Fruit fly (Drosophila melanogaster) whole organism, embryonic: ENCODE measurements around the gene COX7AL2.

Source experiments
- Abd-B ChIP-seq: fragments of 200-800 bp; sonication (Bioruptor generic); optimal IDR thresholded peaks from 2 replicates; lab custom pipeline; 2018; ENCODE audit warnings: missing biosample characterization, mild to moderate bottlenecking, missing genetic modification characterization, moderate library complexity
- CG11093 ChIP-seq: fragments of 200-800 bp; sonication (Bioruptor generic); IDR thresholded peaks from 3 replicates; pipeline ENCODE4 v1.3.6; 2022; ENCODE audit warnings: missing biosample characterization, missing genetic modification characterization
- CG14667 ChIP-seq: fragments of 200-800 bp; sonication (Bioruptor generic); IDR thresholded peaks from 2 replicates; pipeline ENCODE4 v1.3.6; 2022; ENCODE audit warnings: missing biosample characterization, missing genetic modification characterization
- CG14710 ChIP-seq: fragments of 200-800 bp; sonication (Bioruptor generic); optimal IDR thresholded peaks from 3 replicates; lab custom pipeline; 2019; ENCODE audit warnings: missing biosample characterization, mild to moderate bottlenecking, missing genetic modification characterization, moderate library complexity
- CG15696 ChIP-seq: fragments of 200-800 bp; sonication (Bioruptor generic); optimal IDR thresholded peaks from 2 replicates; lab custom pipeline; 2019; ENCODE audit warnings: missing biosample characterization, mild to moderate bottlenecking, missing genetic modification characterization, moderate library complexity
- CG16863 ChIP-seq: fragments of 200-800 bp; sonication (Bioruptor generic); optimal IDR thresholded peaks from 3 replicates; lab custom pipeline; 2016; ENCODE audit warnings: missing biosample characterization, missing genetic modification characterization
- CG1792 ChIP-seq: fragments of 200-800 bp; sonication (Bioruptor generic); optimal IDR thresholded peaks from 2 replicates; lab custom pipeline; 2016; ENCODE audit warnings: missing biosample characterization, missing genetic modification characterization
- CG18262 ChIP-seq: fragments of 200-800 bp; optimal IDR thresholded peaks from 3 replicates; lab custom pipeline; 2019; ENCODE audit warnings: missing biosample characterization, mild to moderate bottlenecking, missing genetic modification characterization, moderate library complexity
- CG18476 ChIP-seq: fragments of 200-800 bp; sonication (Bioruptor generic); optimal IDR thresholded peaks from 2 replicates; lab custom pipeline; 2016; ENCODE audit warnings: missing biosample characterization, mild to moderate bottlenecking, missing genetic modification characterization
- CG2199 ChIP-seq: fragments of 200-800 bp; sonication (Bioruptor generic); IDR thresholded peaks from 3 replicates; pipeline ENCODE4 v1.3.6; 2022; ENCODE audit warnings: missing biosample characterization, missing genetic modification characterization
- CG31441 ChIP-seq: fragments of 200-800 bp; sonication (Bioruptor generic); IDR thresholded peaks from 2 replicates; pipeline ENCODE4 v1.3.6; 2022; ENCODE audit warnings: missing biosample characterization, missing genetic modification characterization
- CG3847 ChIP-seq: fragments of 200-800 bp; sonication (Bioruptor generic); IDR thresholded peaks from 2 replicates; pipeline ENCODE4 v1.3.6; 2022; ENCODE audit warnings: missing biosample characterization, missing genetic modification characterization
- CG4360 ChIP-seq: fragments of 200-800 bp; sonication (Bioruptor generic); IDR thresholded peaks from 2 replicates; pipeline ENCODE4 v1.3.6; 2022; ENCODE audit warnings: missing biosample characterization, missing genetic modification characterization
- CG4617 ChIP-seq: fragments of 200-800 bp; sonication (Bioruptor generic); optimal IDR thresholded peaks from 3 replicates; lab custom pipeline; 2016; ENCODE audit warnings: missing biosample characterization, missing genetic modification characterization, borderline replicate concordance
- CG7928 ChIP-seq: fragments of 200-800 bp; sonication (Bioruptor generic); optimal IDR thresholded peaks from 2 replicates; lab custom pipeline; 2017; ENCODE audit warnings: missing biosample characterization, mild to moderate bottlenecking, missing genetic modification characterization
- CG8944 ChIP-seq: fragments of 200-800 bp; sonication (Bioruptor generic); optimal IDR thresholded peaks from 3 replicates; lab custom pipeline; 2016; ENCODE audit warnings: missing biosample characterization, missing genetic modification characterization
- CG9215 ChIP-seq: fragments of 200-800 bp; sonication (Bioruptor generic); IDR thresholded peaks from 2 replicates; pipeline ENCODE4 v1.3.6; 2022; ENCODE audit warnings: missing biosample characterization, missing genetic modification characterization
- CG9932 ChIP-seq: fragments of 200-800 bp; sonication (Bioruptor generic); IDR thresholded peaks from 2 replicates; pipeline ENCODE4 v1.3.6; 2022; ENCODE audit warnings: missing biosample characterization, missing genetic modification characterization
- Deaf1 ChIP-seq: fragments of 200-800 bp; optimal IDR thresholded peaks from 3 replicates; lab custom pipeline; 2019; ENCODE audit warnings: missing biosample characterization, mild to moderate bottlenecking, missing genetic modification characterization, moderate library complexity
- Dfd ChIP-seq, 2 experiments: fragments of >200 bp; optimal IDR thresholded peaks; 2 replicates each; lab custom pipeline; 2017; ENCODE audit warnings: missing biosample characterization in 2 of 2, missing genetic modification characterization in 2 of 2
- Doc2 ChIP-seq: fragments of 200-800 bp; sonication (Bioruptor generic); IDR thresholded peaks from 2 replicates; pipeline ENCODE4 v1.3.6; 2022; ENCODE audit warnings: missing biosample characterization, missing genetic modification characterization
- Fer2 ChIP-seq: fragments of 200-800 bp; sonication (Bioruptor generic); optimal IDR thresholded peaks from 2 replicates; lab custom pipeline; 2018; ENCODE audit warnings: missing biosample characterization, mild to moderate bottlenecking, missing genetic modification characterization, moderate library complexity
- HLH3B ChIP-seq: fragments of 200-800 bp; sonication (Bioruptor generic); IDR thresholded peaks from 2 replicates; pipeline ENCODE4 v1.3.6; 2022; ENCODE audit warnings: missing biosample characterization, missing genetic modification characterization
- HLHmδ ChIP-seq: fragments of 200-800 bp; sonication (Bioruptor generic); optimal IDR thresholded peaks from 2 replicates; lab custom pipeline; 2018; ENCODE audit warnings: missing biosample characterization, mild to moderate bottlenecking, missing genetic modification characterization, moderate library complexity
- Mrtf ChIP-seq: fragments of 200-800 bp; sonication (Bioruptor generic); IDR thresholded peaks from 3 replicates; pipeline ENCODE4 v1.3.6; 2022; ENCODE audit warnings: missing biosample characterization, missing genetic modification characterization
- Side ChIP-seq: fragments of 200-800 bp; sonication (Bioruptor generic); optimal IDR thresholded peaks from 2 replicates; lab custom pipeline; 2016; ENCODE audit warnings: missing biosample characterization, missing genetic modification characterization
- Sox100B ChIP-seq: fragments of 200-800 bp; sonication (Bioruptor generic); optimal IDR thresholded peaks from 3 replicates; lab custom pipeline; 2018; ENCODE audit warnings: missing biosample characterization, mild to moderate bottlenecking, missing genetic modification characterization
- Stat92E ChIP-seq, 3 experiments: fragments of >200 bp in 2 of 3; fragments of 200-800 bp in 1 of 3; sonication (Bioruptor generic) in 1 of 3; optimal IDR thresholded peaks; 2 replicates each; lab custom pipeline; 2017 to 2019; ENCODE audit warnings: missing biosample characterization in 3 of 3, missing genetic modification characterization in 3 of 3, mild to moderate bottlenecking in 1 of 3, moderate library complexity in 1 of 3
- Usf ChIP-seq: fragments of 200-800 bp; sonication (Bioruptor generic); optimal IDR thresholded peaks from 2 replicates; lab custom pipeline; 2017; ENCODE audit warnings: missing genotype, missing biosample characterization, missing genetic modification characterization
- aop ChIP-seq: fragments of 200-800 bp; sonication (Bioruptor generic); IDR thresholded peaks from 2 replicates; pipeline ENCODE4 v1.3.6; 2022; ENCODE audit warnings: missing biosample characterization, missing genetic modification characterization
- ara ChIP-seq: fragments of 200-800 bp; sonication (Bioruptor generic); IDR thresholded peaks from 2 replicates; pipeline ENCODE4 v1.3.6; 2022; ENCODE audit warnings: missing biosample characterization, missing genetic modification characterization
- bab2 ChIP-seq: fragments of 200-800 bp; sonication (Bioruptor generic); optimal IDR thresholded peaks from 2 replicates; lab custom pipeline; 2016; ENCODE audit warnings: missing biosample characterization, missing genetic modification characterization
- cad ChIP-seq: fragments of >200 bp; optimal IDR thresholded peaks from 2 replicates; lab custom pipeline; 2017; ENCODE audit warnings: missing biosample characterization, missing genetic modification characterization
- danr ChIP-seq: fragments of 200-800 bp; sonication (Bioruptor generic); IDR thresholded peaks from 2 replicates; pipeline ENCODE4 v1.3.6; 2022; ENCODE audit warnings: missing biosample characterization, missing genetic modification characterization
- en ChIP-seq: fragments of 200-800 bp; sonication (Bioruptor generic); optimal IDR thresholded peaks from 2 replicates; lab custom pipeline; 2016; ENCODE audit warnings: missing biosample characterization, missing genetic modification characterization
- ewg ChIP-seq: fragments of 200-800 bp; sonication (Bioruptor generic); optimal IDR thresholded peaks from 3 replicates; lab custom pipeline; 2017; ENCODE audit warnings: mild to moderate bottlenecking, missing biosample characterization, missing genetic modification reagents, missing genetic modification characterization
- gcm ChIP-seq: fragments of 200-800 bp; sonication (Bioruptor generic); optimal IDR thresholded peaks from 2 replicates; lab custom pipeline; 2019; ENCODE audit warnings: missing biosample characterization, mild to moderate bottlenecking, missing genetic modification characterization, moderate library complexity
- gfzf ChIP-seq: fragments of 200-800 bp; sonication (Bioruptor generic); optimal IDR thresholded peaks from 2 replicates; lab custom pipeline; 2016; ENCODE audit warnings: missing biosample characterization, mild to moderate bottlenecking, missing genetic modification characterization, moderate library complexity
- mam ChIP-seq: fragments of 200-800 bp; sonication (Bioruptor generic); optimal IDR thresholded peaks from 3 replicates; lab custom pipeline; 2016; ENCODE audit warnings: missing biosample characterization, missing genetic modification characterization
- pan ChIP-seq, 4 experiments: fragments of >200 bp in 3 of 4; fragments of 200-800 bp in 1 of 4; sonication (Bioruptor generic) in 1 of 4; optimal IDR thresholded peaks in 3 of 4; IDR thresholded peaks in 1 of 4; 2 replicates each; pipeline versions ENCODE4 v1.3.6 to Lab custom; 2017 to 2022; ENCODE audit warnings: missing biosample characterization in 2 of 4, missing genetic modification characterization in 2 of 4, mixed read lengths in 1 of 4
- pros ChIP-seq: fragments of 200-800 bp; sonication (Bioruptor generic); optimal IDR thresholded peaks from 3 replicates; lab custom pipeline; 2019; ENCODE audit warnings: missing biosample characterization, mild to moderate bottlenecking, missing genetic modification characterization, moderate library complexity
- sna ChIP-seq: fragments of 200-800 bp; sonication (Bioruptor generic); IDR thresholded peaks from 2 replicates; pipeline ENCODE4 v1.3.6; 2022; ENCODE audit warnings: missing biosample characterization, missing genetic modification characterization; ENCODE audit not compliant: partially characterized antibody
- stwl ChIP-seq: fragments of 200-800 bp; sonication (Bioruptor generic); optimal IDR thresholded peaks from 3 replicates; lab custom pipeline; 2018; ENCODE audit warnings: missing biosample characterization, mild to moderate bottlenecking, missing genetic modification characterization, moderate library complexity
- toy ChIP-seq: fragments of 200-800 bp; sonication (Bioruptor generic); IDR thresholded peaks from 2 replicates; pipeline ENCODE4 v1.3.6; 2022; ENCODE audit warnings: missing biosample characterization, missing genetic modification characterization
- trh ChIP-seq: fragments of 200-800 bp; sonication (Bioruptor generic); optimal IDR thresholded peaks from 2 replicates; lab custom pipeline; 2016; ENCODE audit warnings: missing biosample characterization, missing genetic modification characterization
- vvl ChIP-seq: fragments of 200-800 bp; sonication (Bioruptor generic); IDR thresholded peaks from 2 replicates; pipeline ENCODE4 v1.3.6; 2022; ENCODE audit warnings: missing biosample characterization, missing genetic modification characterization

COX7AL2 gene

DNA sequence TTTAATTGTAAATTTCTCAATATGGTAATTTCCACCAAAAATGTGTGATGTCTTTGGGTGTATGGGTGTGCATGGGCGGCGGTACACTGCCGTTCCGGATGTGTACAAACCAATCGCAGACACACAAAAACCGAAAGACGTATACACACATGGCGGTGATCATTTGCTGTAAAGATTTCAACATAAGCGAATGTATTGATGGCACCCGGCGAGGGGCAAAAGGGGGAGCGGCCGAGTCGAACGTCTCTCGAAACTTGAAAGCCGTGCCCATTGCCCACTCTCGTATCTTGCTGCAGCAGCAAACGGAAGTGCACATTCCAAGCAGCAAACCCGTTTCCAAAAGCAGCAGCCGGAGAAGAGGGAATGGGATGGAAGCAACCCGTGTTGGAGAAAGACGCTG is 35.4 kb downstream of the COX7AL2 start (continued):
- TF ChIP-seq CG14667 (GFP tag; lab: Robert Waterston, UW) (no peak), stwl (no peak), sna (GFP tag; lab: Robert Waterston, UW) (0 out of 2 replicates have a peak, but pooled peaks have one; percentile 28), pros (peak; percentile 51), Fer2 (tag; lab: Kevin White, UChicago) (no peak), CG2199 (GFP tag; lab: Robert Waterston, UW) (peak; percentile 59; the same call in 2 of the 3 replicates), Deaf1 (tag; lab: Kevin White, UChicago) (peak; percentile 17)

DNA sequence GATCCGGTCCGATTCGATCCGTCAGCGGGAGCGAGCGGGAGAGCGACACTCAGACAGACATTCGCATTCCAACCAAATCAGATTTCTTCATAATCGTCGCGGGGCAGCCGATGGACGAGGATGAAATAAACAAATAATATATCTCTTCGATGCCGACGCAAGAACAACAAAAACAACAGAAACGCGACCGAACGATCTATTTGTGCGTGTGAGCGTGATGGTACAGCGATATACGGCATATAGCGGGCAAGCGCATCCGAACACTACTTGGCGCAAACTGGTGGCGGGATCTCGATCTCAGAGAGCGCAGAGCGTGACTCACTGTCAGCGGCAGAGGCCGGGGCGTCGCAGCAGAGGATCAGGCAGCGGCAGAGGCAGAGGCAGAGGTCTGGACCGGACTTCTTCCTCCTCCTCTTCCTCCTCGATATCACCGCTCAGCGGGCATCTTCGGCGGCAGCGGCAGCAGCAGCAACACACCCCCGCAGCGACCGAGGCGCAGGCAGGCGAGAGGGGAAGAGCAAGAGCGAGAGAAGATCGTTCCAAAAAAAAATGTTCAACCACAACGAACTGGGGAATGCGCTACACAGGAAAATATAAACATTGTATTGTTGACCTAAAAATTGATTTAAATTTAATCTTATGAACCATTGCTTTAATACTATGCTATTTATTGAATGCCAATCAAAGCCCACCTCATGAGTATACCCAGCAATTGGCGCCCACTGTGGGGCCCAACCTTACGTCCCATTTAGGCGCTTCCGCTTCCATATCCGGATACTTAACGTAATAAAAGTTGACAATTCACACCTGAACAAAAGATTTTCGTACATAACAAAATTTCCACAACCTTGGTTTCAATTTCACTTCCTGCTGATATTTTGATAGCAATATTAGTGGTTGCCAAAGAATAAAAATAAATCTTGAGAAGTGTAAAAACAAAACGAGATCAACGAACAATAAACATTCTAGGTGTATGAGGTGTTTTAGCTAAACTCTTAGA is 36.2 kb downstream of the COX7AL2 start:
- peak; percentile 30; the same call in 1 of the 2 replicates for TF ChIP-seq CG31441 (GFP tag; lab: Robert Waterston, UW)
- no peak for TF ChIP-seq trh (GFP tag; lab: Kevin White, UChicago)
- TF ChIP-seq CG11093 (GFP tag; lab: Robert Waterston, UW), result 0 out of 3 replicates have a peak, but pooled peaks have one; percentile 27
- peak; percentile 45 for TF ChIP-seq Usf (GFP tag; lab: Kevin White, UChicago)
- TF ChIP-seq ara (GFP tag; lab: Robert Waterston, UW), result no peak
- no peak for TF ChIP-seq gcm (GFP tag; lab: Kevin White, UChicago)
- peak; percentile 79 for TF ChIP-seq CG4360
- peak; percentile 36 for TF ChIP-seq mam (GFP tag; lab: Kevin White, UChicago)
- no peak for TF ChIP-seq Sox100B (GFP tag; lab: Kevin White, UChicago)
- no peak for TF ChIP-seq toy (GFP tag; lab: Robert Waterston, UW)
- TF ChIP-seq gfzf (GFP tag; lab: Kevin White, UChicago), result no peak
- TF ChIP-seq CG18476 (GFP tag; lab: Kevin White, UChicago), result peak; percentile 48
- TF ChIP-seq Abd-B (GFP tag; lab: Kevin White, UChicago), result peak; percentile 9
- peak; percentile 27 for TF ChIP-seq CG16863
- peak; percentile 47 for TF ChIP-seq ewg
- TF ChIP-seq bab2 (GFP tag; lab: Kevin White, UChicago), result peak; percentile 54
- TF ChIP-seq danr, result no peak
- TF ChIP-seq HLH3B (GFP tag; lab: Robert Waterston, UW), result peak; percentile 39; the same call in 1 of the 2 replicates
- no peak for TF ChIP-seq Mrtf (GFP tag; lab: Robert Waterston, UW)
- no peak for TF ChIP-seq CG7928 (GFP tag; lab: Kevin White, UChicago)
- no peak for TF ChIP-seq CG15696
- peak in 1 of 3 experiments; percentile 52 for TF ChIP-seq Stat92E (GFP tag; optimal IDR thresholded peaks at IDR 0.05; lab: Kevin White, UChicago)
- TF ChIP-seq en, result no peak
- TF ChIP-seq pan (optimal IDR thresholded peaks at IDR 0.05; lab: Kevin White, UChicago), result no peak
- peak in 1 of 2 experiments; percentile 39 for TF ChIP-seq pan (GFP tag; optimal IDR thresholded peaks at IDR 0.05 in 1 of 2, IDR thresholded peaks at IDR 0.05 in 1 of 2)
- TF ChIP-seq CG4617 (GFP tag; lab: Kevin White, UChicago), result no peak
- no peak for TF ChIP-seq Side (GFP tag; lab: Kevin White, UChicago)
- TF ChIP-seq Doc2 (GFP tag; lab: Robert Waterston, UW), result no peak
- TF ChIP-seq CG1792 (GFP tag; lab: Kevin White, UChicago), result no peak
- peak; percentile 100 for TF ChIP-seq aop (GFP tag; lab: Robert Waterston, UW)
- no peak for TF ChIP-seq stwl
- TF ChIP-seq Dfd (GFP tag; optimal IDR thresholded peaks at IDR 0.05; lab: Kevin White, UChicago), result no peak
- peak; percentile 74 for TF ChIP-seq CG18262 (tag; lab: Kevin White, UChicago)
- TF ChIP-seq CG3847 (GFP tag; lab: Robert Waterston, UW), result no peak
- TF ChIP-seq CG14710 (tag; lab: Kevin White, UChicago), result peak; percentile 34
- TF ChIP-seq cad, result no peak
- peak; percentile 48 for TF ChIP-seq HLHmδ
- TF ChIP-seq CG9215, result 0 out of 2 replicates have a peak, but pooled peaks have one; percentile 9
- TF ChIP-seq CG8944, result no peak
- peak; percentile 67 for TF ChIP-seq vvl
- TF ChIP-seq CG9932 (GFP tag; lab: Robert Waterston, UW), result peak; percentile 62
